Worm (Caenorhabditis elegans): Measurements from ENCODE around the gene M01F1.8.

DNA sequence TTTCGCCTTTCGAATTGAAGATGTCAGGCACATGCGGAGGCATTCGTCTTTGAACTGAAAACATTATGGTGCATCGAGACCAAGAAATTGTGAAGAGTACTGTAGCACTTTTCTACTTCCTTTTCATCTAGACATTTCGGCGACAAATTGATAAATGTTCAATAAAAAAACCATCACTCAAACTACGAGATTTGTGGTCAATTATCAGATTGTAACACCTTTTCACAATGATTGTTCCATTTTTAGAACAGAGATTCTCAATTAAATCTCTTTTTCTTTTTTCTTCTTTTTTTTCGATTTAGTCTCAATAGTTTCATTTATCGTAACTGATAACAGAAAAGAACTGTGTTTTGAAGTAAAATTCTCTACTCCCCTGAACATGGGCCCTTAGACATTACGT, 16.3 kb downstream of the M01F1.8 start:
- TF ChIP-seq T22C8.4 (GFP tag; IDR thresholded peaks at IDR 0.05) (no peak), klf-2 (GFP tag; conservative IDR thresholded peaks at IDR 0.05) (no peak), cog-1 (tag; optimal IDR thresholded peaks at IDR 0.05) (no peak)

Measured in whole organism, midembryonic.